Worm (Caenorhabditis elegans) whole organism, late embryonic: ENCODE data around the gene ceh-53.

Experiments
- ama-1 ChIP-seq: fragments of 150-350 bp; optimal IDR thresholded peaks from 2 replicates; lab custom pipeline; 2014
- fkh-10 ChIP-seq: fragments of 150-350 bp; optimal IDR thresholded peaks from 2 replicates; lab custom pipeline; 2014; ENCODE audit warnings: missing biosample characterization, missing genetic modification reagents, missing genetic modification characterization

DNA sequence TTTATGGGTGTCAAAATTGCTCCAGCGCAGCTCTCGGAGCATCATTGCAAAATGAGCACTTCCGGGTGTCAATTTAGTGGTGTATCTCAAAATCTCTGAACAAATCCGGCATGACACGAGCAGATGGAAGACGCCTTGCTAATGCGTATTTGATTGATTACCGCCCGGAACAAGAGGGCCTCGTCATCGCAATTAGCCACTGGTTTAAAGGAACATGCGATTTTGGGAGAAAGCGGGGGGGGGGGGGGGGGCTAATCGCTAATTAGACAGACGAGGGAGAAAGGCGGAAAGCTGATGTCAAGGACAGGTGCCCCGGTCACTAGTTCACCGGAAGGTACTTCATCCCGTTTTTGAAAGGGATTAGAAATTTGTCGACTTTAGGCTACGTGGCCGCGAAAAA lies 23.7 kb downstream of the ceh-53 start:
- TF ChIP-seq ama-1 (lab: Kevin White, UChicago) (no peak), fkh-10 (GFP tag; lab: Kevin White, UChicago) (no peak)
